Worm (Caenorhabditis elegans) whole organism, late embryonic: ENCODE measurements around the gene srd-47.

Experiments
- C38D4.7 ChIP-seq: fragments of 200-800 bp; sonication (Bioruptor generic); optimal IDR thresholded peaks from 2 replicates; lab custom pipeline; 2018; ENCODE audit warnings: mild to moderate bottlenecking, missing genetic modification characterization, moderate library complexity, missing compliant biosample characterization
- ama-1 ChIP-seq: fragments of 150-350 bp; optimal IDR thresholded peaks from 2 replicates; lab custom pipeline; 2014
- ceh-2 ChIP-seq: sonication (generic microtip); optimal IDR thresholded peaks from 2 replicates; lab custom pipeline; 2016; ENCODE audit warnings: missing genotype, missing genetic modification characterization, missing compliant biosample characterization
- dve-1 ChIP-seq: sonication (generic microtip); optimal IDR thresholded peaks from 2 replicates; lab custom pipeline; 2017; ENCODE audit warnings: antibody characterized with exemption, mild to moderate bottlenecking, missing genetic modification characterization, missing compliant biosample characterization
- elt-4 ChIP-seq: sonication (generic microtip); optimal IDR thresholded peaks from 2 replicates; lab custom pipeline; 2016; ENCODE audit warnings: missing genetic modification characterization, missing compliant biosample characterization
- fax-1 ChIP-seq: sonication (generic microtip); optimal IDR thresholded peaks from 2 replicates; lab custom pipeline; 2016; ENCODE audit warnings: missing genotype, missing genetic modification characterization, missing compliant biosample characterization
- fkh-10 ChIP-seq: fragments of 150-350 bp; optimal IDR thresholded peaks from 2 replicates; lab custom pipeline; 2014; ENCODE audit warnings: missing biosample characterization, missing genetic modification reagents, missing genetic modification characterization
- hlh-15 ChIP-seq: sonication (generic microtip); optimal IDR thresholded peaks from 2 replicates; lab custom pipeline; 2016; ENCODE audit warnings: missing genetic modification characterization, missing compliant biosample characterization
- hlh-8 ChIP-seq: sonication (generic microtip); optimal IDR thresholded peaks from 2 replicates; lab custom pipeline; 2016; ENCODE audit warnings: missing genotype, missing genetic modification characterization, missing compliant biosample characterization
- lin-11 ChIP-seq: fragments of 200-800 bp; sonication (Bioruptor generic); optimal IDR thresholded peaks from 2 replicates; lab custom pipeline; 2018; ENCODE audit warnings: mild to moderate bottlenecking, missing genetic modification characterization, missing compliant biosample characterization
- nfya-1 ChIP-seq: sonication (generic microtip); optimal IDR thresholded peaks from 2 replicates; lab custom pipeline; 2017; ENCODE audit warnings: missing genetic modification characterization, mild to moderate bottlenecking, missing compliant biosample characterization, antibody characterized with exemption, moderate library complexity
- pha-4 ChIP-seq: fragments of 150-350 bp; optimal IDR thresholded peaks from 2 replicates; lab custom pipeline; 2018; ENCODE audit warnings: missing biosample characterization, missing genetic modification reagents, missing genetic modification characterization
- tbx-2 ChIP-seq: sonication (generic microtip); optimal IDR thresholded peaks from 2 replicates; lab custom pipeline; 2016; ENCODE audit warnings: missing genetic modification characterization, missing compliant biosample characterization
- unc-55 ChIP-seq: sonication (generic microtip); optimal IDR thresholded peaks from 2 replicates; lab custom pipeline; 2017; ENCODE audit warnings: missing biosample characterization, missing genetic modification reagents, missing genetic modification characterization

ce11 chrX:12331795-12332194 lies 1.6 kb upstream of the srd-47 start, which contains the start of gene srd-46:
- TF ChIP-seq ceh-2 (tag; lab: Kevin White, UChicago), result no peak
- TF ChIP-seq hlh-8 (tag; lab: Kevin White, UChicago), result no peak
- TF ChIP-seq tbx-2 (tag; lab: Kevin White, UChicago), result no peak
- TF ChIP-seq lin-11 (tag; lab: Kevin White, UChicago), result no peak
- TF ChIP-seq pha-4 (tag; lab: Kevin White, UChicago), result no peak
- no peak for TF ChIP-seq nfya-1
- no peak for TF ChIP-seq elt-4 (tag; lab: Kevin White, UChicago)
- TF ChIP-seq ama-1 (lab: Kevin White, UChicago), result no peak
- no peak for TF ChIP-seq unc-55 (GFP tag; lab: Kevin White, UChicago)
- no peak for TF ChIP-seq fkh-10 (GFP tag; lab: Kevin White, UChicago)
- TF ChIP-seq dve-1 (tag; lab: Kevin White, UChicago), result no peak
- no peak for TF ChIP-seq hlh-15 (tag; lab: Kevin White, UChicago)
- no peak for TF ChIP-seq fax-1
- TF ChIP-seq C38D4.7 (GFP tag; lab: Kevin White, UChicago), result no peak
